Fruit fly (Drosophila melanogaster) whole organism, pupa: ENCODE data around the gene Pvr.
A peak's percentile ranks its signal among the peaks of the same experiment; 100 is the strongest.

Experiments
- CG10348 ChIP-seq: fragments of 200-800 bp; sonication (Bioruptor generic); IDR thresholded peaks from 2 replicates; pipeline ENCODE4 v1.3.6; 2022; ENCODE audit warnings: missing biosample characterization, missing genetic modification characterization
- CG12605 ChIP-seq: fragments of 200-800 bp; sonication (Bioruptor generic); IDR thresholded peaks from 2 replicates; pipeline ENCODE4 v1.3.6; 2022; ENCODE audit warnings: missing biosample characterization, missing genetic modification characterization
- CG13204 ChIP-seq: fragments of 200-800 bp; sonication (Bioruptor generic); optimal IDR thresholded peaks from 2 replicates; lab custom pipeline; 2018; ENCODE audit warnings: missing biosample characterization, mild to moderate bottlenecking, missing genetic modification characterization, moderate library complexity
- CG14655 ChIP-seq: fragments of 200-800 bp; sonication (Bioruptor generic); optimal IDR thresholded peaks from 3 replicates; lab custom pipeline; 2017; ENCODE audit warnings: mild to moderate bottlenecking, missing biosample characterization, missing genetic modification reagents, missing genetic modification characterization
- CG15710 ChIP-seq: fragments of 200-800 bp; sonication (Bioruptor generic); optimal IDR thresholded peaks from 2 replicates; lab custom pipeline; 2018; ENCODE audit warnings: missing biosample characterization, mild to moderate bottlenecking, missing genetic modification characterization, moderate library complexity
- CG17806 ChIP-seq: fragments of 200-800 bp; sonication (Bioruptor generic); optimal IDR thresholded peaks from 2 replicates; lab custom pipeline; 2018; ENCODE audit warnings: missing biosample characterization, mild to moderate bottlenecking, missing genetic modification characterization, moderate library complexity
- CG32121 ChIP-seq: fragments of 200-800 bp; sonication (Bioruptor generic); IDR thresholded peaks from 2 replicates; pipeline ENCODE4 v1.3.6; 2022; ENCODE audit warnings: missing biosample characterization, missing genetic modification characterization
- CG34367 ChIP-seq: fragments of 200-800 bp; sonication (Bioruptor generic); optimal IDR thresholded peaks from 2 replicates; lab custom pipeline; 2018; ENCODE audit warnings: missing biosample characterization, mild to moderate bottlenecking, missing genetic modification characterization
- CG4496 ChIP-seq: fragments of 200-800 bp; sonication (Bioruptor generic); IDR thresholded peaks from 3 replicates; pipeline ENCODE4 v1.3.6; 2022; ENCODE audit warnings: missing biosample characterization, missing genetic modification characterization
- CG8159 ChIP-seq: fragments of 200-800 bp; sonication (Bioruptor generic); optimal IDR thresholded peaks from 3 replicates; lab custom pipeline; 2018; ENCODE audit warnings: missing biosample characterization, mild to moderate bottlenecking, missing genetic modification characterization, moderate library complexity
- CG8301 ChIP-seq: fragments of 200-800 bp; sonication (Bioruptor generic); optimal IDR thresholded peaks from 2 replicates; lab custom pipeline; 2018; ENCODE audit warnings: missing biosample characterization, mild to moderate bottlenecking, missing genetic modification characterization
- CG9948 ChIP-seq: fragments of 200-800 bp; sonication (Bioruptor generic); optimal IDR thresholded peaks from 2 replicates; lab custom pipeline; 2018; ENCODE audit warnings: missing biosample characterization, mild to moderate bottlenecking, missing genetic modification characterization, moderate library complexity
- D1 ChIP-seq: fragments of 200-800 bp; sonication (Bioruptor generic); optimal IDR thresholded peaks from 2 replicates; lab custom pipeline; 2018; ENCODE audit warnings: missing biosample characterization, mild to moderate bottlenecking, missing genetic modification characterization, moderate library complexity
- EcR ChIP-seq: fragments of 200-800 bp; sonication (Bioruptor generic); optimal IDR thresholded peaks from 3 replicates; lab custom pipeline; 2019; ENCODE audit warnings: missing biosample characterization, missing genetic modification characterization, mild to moderate bottlenecking, moderate library complexity, missing genetic modification reagents
- Ets98B ChIP-seq: fragments of 200-800 bp; sonication (Bioruptor generic); IDR thresholded peaks from 2 replicates; pipeline ENCODE4 v1.3.6; 2022; ENCODE audit warnings: missing biosample characterization, missing genetic modification characterization
- Pif1A ChIP-seq: fragments of 200-800 bp; sonication (Bioruptor generic); optimal IDR thresholded peaks from 3 replicates; lab custom pipeline; 2016; ENCODE audit warnings: missing biosample characterization, missing genetic modification characterization
- Pif1B ChIP-seq: fragments of 200-800 bp; sonication (Bioruptor generic); optimal IDR thresholded peaks from 3 replicates; lab custom pipeline; 2016; ENCODE audit warnings: missing biosample characterization, missing genetic modification characterization
- Snoo ChIP-seq: fragments of 200-800 bp; sonication (Bioruptor generic); optimal IDR thresholded peaks from 3 replicates; lab custom pipeline; 2017; ENCODE audit warnings: missing biosample characterization, mild to moderate bottlenecking, missing genetic modification characterization, inconsistent platforms
- fd96Ca ChIP-seq: fragments of 200-800 bp; sonication (Bioruptor generic); IDR thresholded peaks from 3 replicates; pipeline ENCODE4 v1.3.6; 2022; ENCODE audit warnings: missing biosample characterization, missing genetic modification characterization
- gl ChIP-seq: fragments of 200-800 bp; sonication (Bioruptor generic); optimal IDR thresholded peaks from 2 replicates; lab custom pipeline; 2018; ENCODE audit warnings: missing biosample characterization, mild to moderate bottlenecking, missing genetic modification characterization
- rn ChIP-seq: fragments of 200-800 bp; sonication (Bioruptor generic); IDR thresholded peaks from 2 replicates; pipeline ENCODE4 v1.3.6; 2022; ENCODE audit warnings: missing biosample characterization, missing genetic modification characterization

The Pvr gene

dm6 chr2L:8277561-8278201 is 38.0 kb upstream of the Pvr start:
- TF ChIP-seq CG8301 (tag; lab: Kevin White, UChicago), result peak; percentile 98
- peak; percentile 100 for TF ChIP-seq CG12605 (GFP tag; lab: Robert Waterston, UW)
- TF ChIP-seq D1 (tag; lab: Kevin White, UChicago), result peak; percentile 98
- TF ChIP-seq CG32121 (GFP tag; lab: Robert Waterston, UW), result peak; percentile 100
- TF ChIP-seq CG14655, result peak; percentile 99
- peak; percentile 98 for TF ChIP-seq fd96Ca (GFP tag; lab: Robert Waterston, UW)
- TF ChIP-seq CG4496 (GFP tag; lab: Robert Waterston, UW), result peak; percentile 99
- peak; percentile 98 for TF ChIP-seq CG15710 (tag; lab: Kevin White, UChicago)
- TF ChIP-seq CG34367 (tag; lab: Kevin White, UChicago), result peak; percentile 97
- peak; percentile 93 for TF ChIP-seq gl (tag; lab: Kevin White, UChicago)
- peak; percentile 99 for TF ChIP-seq Pif1A
- TF ChIP-seq Pif1B (GFP tag; lab: Kevin White, UChicago), result peak; percentile 100
- peak; percentile 81 for TF ChIP-seq EcR (GFP tag; lab: Kevin White, UChicago)
- TF ChIP-seq CG8159 (tag; lab: Kevin White, UChicago), result peak; percentile 98
- TF ChIP-seq CG17806 (tag; lab: Kevin White, UChicago), result peak; percentile 99
- peak; percentile 99 for TF ChIP-seq Ets98B (GFP tag; lab: Robert Waterston, UW)
- peak; percentile 99 for TF ChIP-seq Snoo
- TF ChIP-seq CG9948 (tag; lab: Kevin White, UChicago), result peak; percentile 98
- TF ChIP-seq rn (GFP tag; lab: Robert Waterston, UW), result peak; percentile 99
- peak; percentile 93 for TF ChIP-seq CG10348 (GFP tag; lab: Robert Waterston, UW)
- TF ChIP-seq CG13204, result peak; percentile 92

dm6 chr2L:8276880-8277279 is 37.2 kb upstream of the Pvr start:
- TF ChIP-seq CG12605 (GFP tag; lab: Robert Waterston, UW), result no peak
- TF ChIP-seq, all 21 proteins: peak for 0

dm6 chr2L:8276287-8276686 is 36.6 kb upstream of the Pvr start:
- TF ChIP-seq Pif1A (no peak), CG15710 (tag; lab: Kevin White, UChicago) (no peak), rn (GFP tag; lab: Robert Waterston, UW) (no peak), CG10348 (GFP tag; lab: Robert Waterston, UW) (no peak), Ets98B (GFP tag; lab: Robert Waterston, UW) (no peak), fd96Ca (GFP tag; lab: Robert Waterston, UW) (no peak), CG8159 (tag; lab: Kevin White, UChicago) (no peak), CG8301 (tag; lab: Kevin White, UChicago) (no peak), Pif1B (GFP tag; lab: Kevin White, UChicago) (no peak), gl (tag; lab: Kevin White, UChicago) (no peak), CG12605 (GFP tag; lab: Robert Waterston, UW) (no peak), CG4496 (GFP tag; lab: Robert Waterston, UW) (no peak), CG34367 (tag; lab: Kevin White, UChicago) (no peak)

dm6 chr2L:8274958-8275584 is 35.4 kb upstream of the Pvr start:
- TF ChIP-seq fd96Ca (GFP tag; lab: Robert Waterston, UW) (no peak), CG14655 (peak; percentile 80), CG8301 (tag; lab: Kevin White, UChicago) (peak; percentile 75), CG8159 (tag; lab: Kevin White, UChicago) (peak; percentile 79), CG34367 (tag; lab: Kevin White, UChicago) (peak; percentile 64), gl (tag; lab: Kevin White, UChicago) (no peak), CG13204 (no peak), Pif1A (peak; percentile 49), Snoo (peak; percentile 30), EcR (GFP tag; lab: Kevin White, UChicago) (no peak), Pif1B (GFP tag; lab: Kevin White, UChicago) (peak; percentile 35), D1 (tag; lab: Kevin White, UChicago) (peak; percentile 22), CG9948 (tag; lab: Kevin White, UChicago) (peak; percentile 72), rn (GFP tag; lab: Robert Waterston, UW) (peak; percentile 42; the same call in 1 of the 2 replicates), CG17806 (tag; lab: Kevin White, UChicago) (peak; percentile 77), CG12605 (GFP tag; lab: Robert Waterston, UW) (peak; percentile 82), CG15710 (tag; lab: Kevin White, UChicago) (peak; percentile 74), Ets98B (GFP tag; lab: Robert Waterston, UW) (peak; percentile 51), CG32121 (GFP tag; lab: Robert Waterston, UW) (peak; percentile 74), CG10348 (GFP tag; lab: Robert Waterston, UW) (no peak), CG4496 (GFP tag; lab: Robert Waterston, UW) (peak; percentile 79)
- TF ChIP-seq, all 21 proteins: peak for 16

dm6 chr2L:8274127-8274526 is 34.4 kb upstream of the Pvr start:
- no peak for TF ChIP-seq CG9948 (tag; lab: Kevin White, UChicago)
- TF ChIP-seq EcR (GFP tag; lab: Kevin White, UChicago), result no peak
- no peak for TF ChIP-seq CG13204
- TF ChIP-seq fd96Ca (GFP tag; lab: Robert Waterston, UW), result no peak
- no peak for TF ChIP-seq CG8301 (tag; lab: Kevin White, UChicago)
- no peak for TF ChIP-seq CG15710 (tag; lab: Kevin White, UChicago)
- no peak for TF ChIP-seq D1 (tag; lab: Kevin White, UChicago)
